Fruit fly (Drosophila melanogaster) whole organism, adult: ENCODE results near the gene CG6142.

Source experiments
- CG11617 ChIP-seq: fragments of 200-800 bp; sonication (Bioruptor generic); optimal IDR thresholded peaks from 2 replicates; lab custom pipeline; 2017; ENCODE audit warnings: mild to moderate bottlenecking, missing biosample characterization, missing genetic modification reagents, missing genetic modification characterization
- CG12768 ChIP-seq: fragments of 200-800 bp; sonication (Bioruptor generic); optimal IDR thresholded peaks from 2 replicates; lab custom pipeline; 2017; ENCODE audit warnings: missing biosample characterization, missing genetic modification characterization, mild to moderate bottlenecking, moderate library complexity, missing genetic modification reagents
- CG5204 ChIP-seq: fragments of 200-800 bp; sonication (Bioruptor generic); optimal IDR thresholded peaks from 2 replicates; lab custom pipeline; 2016; ENCODE audit warnings: missing biosample characterization, missing genetic modification characterization
- CG7045 ChIP-seq: fragments of 200-800 bp; sonication (Bioruptor generic); optimal IDR thresholded peaks from 2 replicates; lab custom pipeline; 2017; ENCODE audit warnings: missing biosample characterization, mild to moderate bottlenecking, missing genetic modification characterization
- CG7101 ChIP-seq: fragments of 200-800 bp; sonication (Bioruptor generic); optimal IDR thresholded peaks from 2 replicates; lab custom pipeline; 2018; ENCODE audit warnings: missing biosample characterization, mild to moderate bottlenecking, missing genetic modification characterization, moderate library complexity
- Clk ChIP-seq: fragments of 200-800 bp; sonication (Bioruptor generic); optimal IDR thresholded peaks from 2 replicates; lab custom pipeline; 2017; ENCODE audit warnings: missing biosample characterization, missing genetic modification characterization
- Mnt ChIP-seq: fragments of 200-800 bp; sonication (Bioruptor generic); optimal IDR thresholded peaks from 2 replicates; lab custom pipeline; 2016; ENCODE audit warnings: missing biosample characterization, mild to moderate bottlenecking, missing genetic modification characterization
- bab1 ChIP-seq: fragments of 200-800 bp; sonication (Bioruptor generic); optimal IDR thresholded peaks from 3 replicates; lab custom pipeline; 2019; ENCODE audit warnings: missing biosample characterization, mild to moderate bottlenecking, missing genetic modification characterization, moderate library complexity
- cic ChIP-seq: fragments of 200-800 bp; sonication (Bioruptor generic); optimal IDR thresholded peaks from 2 replicates; lab custom pipeline; 2017; ENCODE audit warnings: missing biosample characterization, mild to moderate bottlenecking, missing genetic modification characterization, moderate library complexity
- kay ChIP-seq: fragments of 200-800 bp; sonication (Bioruptor generic); peaks from one replicate; lab custom pipeline; 2016; ENCODE audit warnings: missing biosample characterization, missing genetic modification characterization, borderline replicate concordance
- ovo ChIP-seq: fragments of 200-800 bp; sonication (Bioruptor generic); optimal IDR thresholded peaks from 2 replicates; lab custom pipeline; 2016; ENCODE audit warnings: missing biosample characterization, missing genetic modification characterization
- pad ChIP-seq: fragments of 200-800 bp; sonication (Bioruptor generic); optimal IDR thresholded peaks from 3 replicates; lab custom pipeline; 2017; ENCODE audit warnings: missing biosample characterization, missing genetic modification characterization, mild to moderate bottlenecking, moderate library complexity, missing genetic modification reagents
- tj ChIP-seq: fragments of 200-800 bp; sonication (Bioruptor generic); optimal IDR thresholded peaks from 3 replicates; lab custom pipeline; 2017; ENCODE audit warnings: missing biosample characterization, mild to moderate bottlenecking, missing genetic modification characterization, moderate library complexity

dm6 chr3R:26172040-26172439 is 39.1 kb downstream of the CG6142 start:
- TF ChIP-seq pad (GFP tag; lab: Kevin White, UChicago) (no peak), CG11617 (GFP tag; lab: Kevin White, UChicago) (no peak), Clk (peak; percentile 0), Mnt (GFP tag; lab: Kevin White, UChicago) (no peak), kay (GFP tag; lab: Kevin White, UChicago) (no peak), CG5204 (no peak), tj (GFP tag; lab: Kevin White, UChicago) (no peak), cic (GFP tag; lab: Kevin White, UChicago) (no peak), ovo (no peak), CG7045 (no peak), CG7101 (tag; lab: Kevin White, UChicago) (no peak), CG12768 (GFP tag; lab: Kevin White, UChicago) (no peak), bab1 (GFP tag; lab: Kevin White, UChicago) (no peak)
